Worm (Caenorhabditis elegans) whole organism, L2 larva: ENCODE results near the gene R04A9.7.

Source experiments
- R02D3.7 ChIP-seq: fragments of 150-350 bp; optimal IDR thresholded peaks from 2 replicates; lab custom pipeline; 2014; ENCODE audit warnings: missing biosample characterization, missing genetic modification characterization
- Y55F3AM.14 ChIP-seq: fragments of 200-800 bp; sonication (Bioruptor generic); optimal IDR thresholded peaks from 2 replicates; lab custom pipeline; 2018; ENCODE audit warnings: mild to moderate bottlenecking, missing genetic modification characterization, missing compliant biosample characterization
- ZK546.5 ChIP-seq: sonication (generic microtip); optimal IDR thresholded peaks from 2 replicates; lab custom pipeline; 2017; ENCODE audit warnings: missing biosample characterization, missing genetic modification characterization
- dmd-4 ChIP-seq: sonication (generic microtip); optimal IDR thresholded peaks from 2 replicates; lab custom pipeline; 2017; ENCODE audit warnings: missing biosample characterization, missing genetic modification characterization
- lin-13 ChIP-seq: fragments of 150-350 bp; optimal IDR thresholded peaks from 2 replicates; lab custom pipeline; 2014; ENCODE audit warnings: missing biosample characterization, missing genetic modification reagents, missing genetic modification characterization
- mab-5 ChIP-seq: fragments of 150-350 bp; optimal IDR thresholded peaks from 2 replicates; lab custom pipeline; 2014; ENCODE audit warnings: missing biosample characterization, missing genetic modification characterization
- nhr-11 ChIP-seq: fragments of 150-350 bp; optimal IDR thresholded peaks from 2 replicates; lab custom pipeline; 2014; ENCODE audit warnings: missing biosample characterization, missing genetic modification characterization
- nhr-23 ChIP-seq: fragments of 150-350 bp; optimal IDR thresholded peaks from 2 replicates; lab custom pipeline; 2014; ENCODE audit warnings: missing biosample characterization, missing genetic modification reagents, missing genetic modification characterization
- nhr-237 ChIP-seq: fragments of 150-350 bp; optimal IDR thresholded peaks from 2 replicates; lab custom pipeline; 2014; ENCODE audit warnings: missing biosample characterization, missing genetic modification characterization
- nhr-77 ChIP-seq: fragments of 150-350 bp; optimal IDR thresholded peaks from 2 replicates; lab custom pipeline; 2014; ENCODE audit warnings: missing biosample characterization, missing genetic modification characterization
- sem-4 ChIP-seq: fragments of 150-350 bp; optimal IDR thresholded peaks from 2 replicates; lab custom pipeline; 2014; ENCODE audit warnings: missing biosample characterization, missing genetic modification reagents, missing genetic modification characterization
- skn-1 ChIP-seq: sonication (generic microtip); optimal IDR thresholded peaks from 2 replicates; lab custom pipeline; 2017; ENCODE audit warnings: missing biosample characterization, missing genetic modification characterization
- unc-62 ChIP-seq: fragments of 150-350 bp; optimal IDR thresholded peaks from 2 replicates; lab custom pipeline; 2014; ENCODE audit warnings: missing biosample characterization, missing genetic modification reagents, missing genetic modification characterization

ce11 chrX:397259-397658 lies 2.6 kb upstream of the R04A9.7 start, which contains the start of gene R04A9.6:
- TF ChIP-seq lin-13 (GFP tag; lab: Kevin White, UChicago): no peak
- no peak for TF ChIP-seq nhr-77 (tag; lab: Kevin White, UChicago)
- TF ChIP-seq nhr-11 (tag; lab: Kevin White, UChicago): no peak
- no peak for TF ChIP-seq nhr-237 (tag; lab: Kevin White, UChicago)
- TF ChIP-seq sem-4 (tag; lab: Kevin White, UChicago): no peak
- no peak for TF ChIP-seq unc-62
- no peak for TF ChIP-seq dmd-4
- no peak for TF ChIP-seq nhr-23 (tag; lab: Kevin White, UChicago)
- TF ChIP-seq ZK546.5 (tag; lab: Kevin White, UChicago): no peak
- no peak for TF ChIP-seq mab-5 (tag; lab: Kevin White, UChicago)
- TF ChIP-seq Y55F3AM.14 (GFP tag; lab: Kevin White, UChicago): no peak
- no peak for TF ChIP-seq R02D3.7 (tag; lab: Kevin White, UChicago)
- TF ChIP-seq skn-1 (tag; lab: Kevin White, UChicago): no peak
